Worm (Caenorhabditis elegans) whole organism, midembryonic: Measurements from ENCODE around the gene srh-193.
"Not testable (repeated sequence)": the region's sequence is repeated elsewhere in the genome, so short reads cannot be mapped to it uniquely, and the experiment has no call there.

Experiments
- flt-1 ChIP-seq: fragments of 200-800 bp; sonication (Bioruptor generic); IDR thresholded peaks from 2 replicates; pipeline ENCODE4 v1.3.6; 2022; ENCODE audit warnings: missing genetic modification characterization, missing compliant biosample characterization
- klf-2 ChIP-seq: fragments of 200-800 bp; sonication (Bioruptor generic); conservative IDR thresholded peaks from 2 replicates; pipeline ENCODE4 v1.3.6; 2022; ENCODE audit warnings: missing genetic modification reagents, missing genetic modification characterization, missing compliant biosample characterization
- ztf-23 ChIP-seq: fragments of 200-800 bp; sonication (Bioruptor generic); IDR thresholded peaks from 2 replicates; pipeline ENCODE4 v1.3.6; 2022; ENCODE audit warnings: missing genetic modification reagents, missing genetic modification characterization, missing compliant biosample characterization
- ztf-29 ChIP-seq: fragments of 200-800 bp; sonication (Bioruptor generic); IDR thresholded peaks from 2 replicates; pipeline ENCODE4 v1.3.6; 2022; ENCODE audit warnings: missing genetic modification reagents, missing genetic modification characterization, missing compliant biosample characterization

DNA sequence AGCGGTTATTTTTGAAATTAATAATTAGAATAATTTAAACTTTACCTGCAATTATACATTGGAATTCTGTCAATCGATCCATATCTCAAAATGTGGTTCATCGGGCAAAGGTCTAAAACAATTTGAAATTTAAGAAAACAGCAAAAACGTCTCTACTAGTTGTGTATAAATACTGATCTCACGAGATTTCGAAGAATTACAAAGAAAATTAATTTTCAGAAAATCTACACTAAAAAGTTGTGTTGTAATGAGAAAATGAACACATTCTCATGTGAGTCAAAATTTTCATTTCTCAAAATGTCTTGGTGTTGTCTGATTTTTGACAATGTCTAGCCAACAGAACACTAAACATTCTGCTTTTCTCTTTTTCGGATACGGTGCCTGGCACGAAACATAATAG, 8.3 kb downstream of the srh-193 start, which contains the start of gene srt-37:
- not testable (repeated sequence) for TF ChIP-seq ztf-29 (GFP tag; lab: Robert Waterston, UW); ztf-23 (GFP tag; lab: Robert Waterston, UW); klf-2; flt-1 (GFP tag; lab: Robert Waterston, UW)
